Worm (Caenorhabditis elegans): Measurements from ENCODE around the gene clec-234.

DNA sequence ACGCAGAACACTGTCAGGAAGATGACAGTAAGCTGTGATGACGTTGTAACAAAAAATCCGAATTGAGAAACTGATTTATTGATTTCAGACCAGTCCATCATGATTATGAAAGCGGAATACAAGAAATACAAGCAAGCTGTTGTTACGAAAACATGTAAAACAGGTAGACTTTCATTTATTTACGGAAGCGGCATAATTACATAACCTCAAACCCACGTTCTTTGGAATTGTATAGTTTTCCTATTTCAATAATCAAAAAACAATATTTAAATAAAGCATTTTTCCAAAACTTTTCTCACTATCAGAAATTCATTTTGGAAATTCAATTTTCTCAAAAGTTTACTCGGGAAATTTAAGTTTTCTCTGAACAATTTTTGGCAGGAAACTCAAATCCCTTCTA lies 25.3 kb upstream of the clec-234 start, which contains the start of gene str-15:
- TF ChIP-seq W03F9.2 (tag; optimal IDR thresholded peaks at IDR 0.05) (no peak), him-1 (tag; optimal IDR thresholded peaks at IDR 0.05) (no peak), dao-5 (tag; optimal IDR thresholded peaks at IDR 0.05) (no peak)

Measured in whole organism, L4/young adult.